Fruit fly (Drosophila melanogaster) whole organism: ENCODE measurements around the gene t-Grip84.

Experiments
- EcR ChIP-seq, 2 experiments: fragments of >200 bp; optimal IDR thresholded peaks; 2 replicates each; lab custom pipeline; 2017; ENCODE audit warnings: missing biosample characterization in 2 of 2, missing genetic modification characterization in 2 of 2, missing genetic modification reagents in 2 of 2
- usp ChIP-seq: fragments of >200 bp; optimal IDR thresholded peaks from 2 replicates; lab custom pipeline; 2017; ENCODE audit warnings: missing biosample characterization, missing genetic modification characterization, mixed read lengths

DNA sequence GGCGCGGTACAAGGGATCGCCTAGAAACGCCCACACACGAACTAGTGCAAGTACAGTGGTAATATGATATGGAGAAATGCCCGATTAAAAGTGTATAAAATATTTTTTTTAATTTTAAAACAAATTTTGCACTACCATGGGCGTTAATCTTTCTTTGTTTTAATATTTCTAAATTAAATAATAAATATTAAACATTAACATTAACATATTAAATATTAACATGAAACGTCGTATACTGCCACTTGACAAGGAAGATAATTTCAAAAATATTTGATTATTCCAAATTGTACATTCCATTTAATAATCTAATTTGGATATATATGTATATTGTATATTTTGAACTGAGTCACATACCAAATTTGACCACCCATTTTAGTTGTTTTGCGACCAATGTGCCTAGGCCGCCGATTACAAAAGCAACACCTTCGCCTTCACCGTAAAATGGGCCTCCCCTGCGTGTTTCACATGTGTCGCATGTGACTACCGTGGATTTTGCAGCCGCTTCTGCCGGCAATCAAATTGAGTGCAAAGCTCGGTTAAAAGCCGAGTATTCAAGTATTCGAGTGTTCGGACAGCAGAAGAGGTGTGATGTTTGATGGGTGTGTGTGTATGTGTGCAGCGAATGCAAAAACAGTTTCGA lies 1.4 kb upstream of the t-Grip84 start:
- TF ChIP-seq usp (GFP tag; lab: Kevin White, UChicago) (no peak), EcR (GFP tag; optimal IDR thresholded peaks at IDR 0.05; lab: Kevin White, UChicago) (no peak)
